Worm (Caenorhabditis elegans): ENCODE results near the gene C17H12.37.

Gene C17H12.37

DNA sequence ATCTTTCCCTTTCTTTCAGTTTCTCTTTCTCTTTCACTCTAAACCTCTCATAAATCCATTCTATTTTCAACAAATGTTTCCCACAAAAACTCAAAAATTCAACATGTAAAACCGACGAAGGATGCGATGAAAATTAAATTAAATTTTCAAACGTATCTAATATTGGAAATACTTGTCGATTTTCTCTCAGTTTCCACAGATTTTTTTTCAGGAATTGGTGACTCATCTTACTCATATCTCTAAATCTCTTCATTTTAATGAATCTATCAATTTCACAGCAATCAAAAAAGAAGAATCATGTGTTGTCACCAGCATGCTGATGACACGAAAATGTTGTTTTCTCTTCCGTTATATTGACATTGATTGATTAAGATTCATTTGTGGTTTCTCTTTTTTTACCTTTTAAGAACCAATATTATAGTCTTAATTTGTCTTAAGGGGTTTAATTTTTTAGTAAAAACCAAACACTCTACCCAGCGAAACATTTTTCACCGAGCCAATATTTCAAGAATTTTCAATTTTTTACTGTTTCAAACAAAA lies 1.0 kb upstream of the C17H12.37 start:
- no peak for TF ChIP-seq elt-2 (tag; optimal IDR thresholded peaks at IDR 0.05)

- no peak for TF ChIP-seq ceh-9 (tag; optimal IDR thresholded peaks at IDR 0.05)
- no peak for TF ChIP-seq nhr-23 (tag; optimal IDR thresholded peaks at IDR 0.05)
- no peak for TF ChIP-seq nhr-237 (tag; optimal IDR thresholded peaks at IDR 0.05)
- no peak for TF ChIP-seq skn-1 (tag; optimal IDR thresholded peaks at IDR 0.05)
- no peak for TF ChIP-seq ztf-4 (tag; optimal IDR thresholded peaks at IDR 0.05)
- TF ChIP-seq mdl-1 (tag; optimal IDR thresholded peaks at IDR 0.05), result no peak
- no peak for TF ChIP-seq mml-1 (tag; optimal IDR thresholded peaks at IDR 0.05)
- TF ChIP-seq nhr-77 (tag; optimal IDR thresholded peaks at IDR 0.05), result no peak
- TF ChIP-seq daf-12 (tag; optimal IDR thresholded peaks at IDR 0.05), result no peak
- no peak for TF ChIP-seq tbx-2 (tag; optimal IDR thresholded peaks at IDR 0.05)
- TF ChIP-seq ceh-28 (tag; optimal IDR thresholded peaks at IDR 0.05), result no peak
- no peak for TF ChIP-seq ceh-16 (tag; optimal IDR thresholded peaks at IDR 0.05)
- no peak for TF ChIP-seq pqm-1 (tag; optimal IDR thresholded peaks at IDR 0.05)
- no peak for TF ChIP-seq sea-2 (GFP tag; optimal IDR thresholded peaks at IDR 0.05)
- TF ChIP-seq lsy-12 (tag; optimal IDR thresholded peaks at IDR 0.05), result no peak
- TF ChIP-seq elt-2 (tag; optimal IDR thresholded peaks at IDR 0.05), result no peak
- no peak for TF ChIP-seq nhr-76 (tag; optimal IDR thresholded peaks at IDR 0.05)
- no peak for TF ChIP-seq pha-4 (tag; optimal IDR thresholded peaks at IDR 0.05)
- TF ChIP-seq nhr-67 (tag; optimal IDR thresholded peaks at IDR 0.05), result no peak
- no peak for TF ChIP-seq unc-39 (tag; optimal IDR thresholded peaks at IDR 0.05)
- no peak for TF ChIP-seq nhr-28 (tag; optimal IDR thresholded peaks at IDR 0.05)
- TF ChIP-seq jun-1 (tag; optimal IDR thresholded peaks at IDR 0.05), result no peak
- TF ChIP-seq aly-2 (tag; optimal IDR thresholded peaks at IDR 0.05), result no peak
- TF ChIP-seq R02D3.7 (tag; optimal IDR thresholded peaks at IDR 0.05), result no peak
- TF ChIP-seq elt-1 (tag; optimal IDR thresholded peaks at IDR 0.05), result peak; percentile 71
- TF ChIP-seq eor-1 (tag; optimal IDR thresholded peaks at IDR 0.05), result no peak
- TF ChIP-seq nhr-11 (tag; optimal IDR thresholded peaks at IDR 0.05), result no peak
- no peak for TF ChIP-seq snpc-4 (tag; optimal IDR thresholded peaks at IDR 0.05)
- peak; percentile 3 for TF ChIP-seq hmg-11 (tag; optimal IDR thresholded peaks at IDR 0.05)
- TF ChIP-seq nfya-1 (tag; optimal IDR thresholded peaks at IDR 0.05; ENCODE audit: insufficient read depth), result peak; percentile 54
- TF ChIP-seq egl-27 (tag; optimal IDR thresholded peaks at IDR 0.05), result no peak
- TF ChIP-seq egl-5 (tag; optimal IDR thresholded peaks at IDR 0.05), result no peak
- TF ChIP-seq fkh-2 (tag; optimal IDR thresholded peaks at IDR 0.05), result no peak
- TF ChIP-seq zag-1 (tag; optimal IDR thresholded peaks at IDR 0.05), result no peak
- TF ChIP-seq elt-3 (tag; optimal IDR thresholded peaks at IDR 0.05), result no peak
- TF ChIP-seq fos-1 (tag; optimal IDR thresholded peaks at IDR 0.05), result no peak
- no peak for TF ChIP-seq nhr-12 (tag; optimal IDR thresholded peaks at IDR 0.05)
- peak; percentile 41 for TF ChIP-seq fkh-10 (GFP tag; optimal IDR thresholded peaks at IDR 0.05)
- no peak for TF ChIP-seq nhr-25 (tag; optimal IDR thresholded peaks at IDR 0.05)
- TF ChIP-seq ceh-82 (tag; optimal IDR thresholded peaks at IDR 0.05), result no peak
- no peak for TF ChIP-seq ZK546.5 (tag; optimal IDR thresholded peaks at IDR 0.05)
- no peak for TF ChIP-seq ama-1 (optimal IDR thresholded peaks at IDR 0.05)
- TF ChIP-seq unc-62 (GFP tag; optimal IDR thresholded peaks at IDR 0.05), result no peak
- TF ChIP-seq nhr-43 (tag; optimal IDR thresholded peaks at IDR 0.05; ENCODE audit: poor library complexity, severe bottlenecking), result no peak
- TF ChIP-seq lin-15B (tag; optimal IDR thresholded peaks at IDR 0.05), result peak; percentile 28
- TF ChIP-seq lin-39 (tag; optimal IDR thresholded peaks at IDR 0.05), result peak; percentile 67
Observed at ce11 chrIV:6806475-6807063, 1.7 kb downstream of the C17H12.37 start, which contains the start of gene C17H12.10. Gene C17H12.10 (plus strand): TSS chrIV:6806799.

All from whole organism, L3 larva.